In genomic region chr3R:27916355-27917019, dm6 we compare ENCODE assay signal across 3 fruit fly cellular contexts.
TF ChIP-seq lines count a peak whose summit lies in the region.

Gene CG5003, minus strand, starts transcription at chr3R:27916516.
Gene mRpS22, plus strand, starts transcription at chr3R:27916908.

TF ChIP-seq in whole organism, adult, 20 proteins besides CTCF, POLR2A, EP300 and RAD21 (continued from another document):
- TF ChIP-seq CG14711 (tag; optimal IDR thresholded peaks at IDR 0.05; lab: Kevin White, UChicago), result peak; percentile 44
- TF ChIP-seq Clk (GFP tag; optimal IDR thresholded peaks at IDR 0.05; lab: Kevin White, UChicago), result peak; percentile 51

TF ChIP-seq in whole organism, embryonic, 481 proteins besides CTCF, POLR2A, EP300 and RAD21 (continued from another document and continues in another):
- TF ChIP-seq Ada2b (GFP tag; IDR thresholded peaks at IDR 0.05; lab: Robert Waterston, UW) (peak; percentile 12; the same call in 1 of the 2 replicates), CG5245 (GFP tag; optimal IDR thresholded peaks at IDR 0.05; lab: Kevin White, UChicago) (peak; percentile 21), stc (GFP tag; IDR thresholded peaks at IDR 0.05; lab: Robert Waterston, UW) (no peak), schlank (tag; optimal IDR thresholded peaks at IDR 0.05; lab: Kevin White, UChicago) (no peak), ato (GFP tag; IDR thresholded peaks at IDR 0.05; lab: Robert Waterston, UW; ENCODE audit: partially characterized antibody) (no peak), gt (GFP tag; IDR thresholded peaks at IDR 0.05; lab: Robert Waterston, UW) (no peak), CG7928 (GFP tag; optimal IDR thresholded peaks at IDR 0.05; lab: Kevin White, UChicago) (no peak), sr (GFP tag; IDR thresholded peaks at IDR 0.05; lab: Robert Waterston, UW) (no peak), toy (GFP tag; IDR thresholded peaks at IDR 0.05; lab: Robert Waterston, UW) (no peak), twi (tag; optimal IDR thresholded peaks at IDR 0.05; lab: Kevin White, UChicago) (peak; percentile 39), CG11085 (GFP tag; IDR thresholded peaks at IDR 0.05; lab: Robert Waterston, UW) (no peak), slou (GFP tag; optimal IDR thresholded peaks at IDR 0.05; lab: Kevin White, UChicago) (peak; percentile 66), Vsx1 (GFP tag; optimal IDR thresholded peaks at IDR 0.05; lab: Kevin White, UChicago) (no peak), ro (GFP tag; IDR thresholded peaks at IDR 0.05; lab: Robert Waterston, UW) (0 out of 2 replicates have a peak, but pooled peaks have one; percentile 7), grn (GFP tag; optimal IDR thresholded peaks at IDR 0.05; lab: Kevin White, UChicago) (peak; percentile 51), CG7786 (GFP tag; optimal IDR thresholded peaks at IDR 0.05; lab: Kevin White, UChicago) (no peak), CG34224 (GFP tag; IDR thresholded peaks at IDR 0.05; lab: Robert Waterston, UW; ENCODE audit: partially characterized antibody) (peak; percentile 6; the same call in 1 of the 3 replicates), fru (optimal IDR thresholded peaks at IDR 0.05; lab: Kevin White, UChicago) (no peak), pzg (GFP tag; optimal IDR thresholded peaks at IDR 0.05; lab: Kevin White, UChicago) (peak; percentile 22), CG15696 (tag; optimal IDR thresholded peaks at IDR 0.05; lab: Kevin White, UChicago) (peak; percentile 58), jing (GFP tag; optimal IDR thresholded peaks at IDR 0.05; lab: Kevin White, UChicago) (no peak), CG10462 (GFP tag; optimal IDR thresholded peaks at IDR 0.05; lab: Kevin White, UChicago) (peak; percentile 41), esg (GFP tag; conservative IDR thresholded peaks at IDR 0.05; lab: Robert Waterston, UW) (peak; percentile 35; the same call in 1 of the 2 replicates), mam (GFP tag; optimal IDR thresholded peaks at IDR 0.05; lab: Kevin White, UChicago) (no peak), Adf1 (GFP tag; IDR thresholded peaks at IDR 0.05; lab: Robert Waterston, UW) (no peak), CG8388 (GFP tag; optimal IDR thresholded peaks at IDR 0.05; lab: Kevin White, UChicago) (peak; percentile 14), ATbp (GFP tag; optimal IDR thresholded peaks at IDR 0.05; lab: Kevin White, UChicago) (no peak), cato (GFP tag; optimal IDR thresholded peaks at IDR 0.05; lab: Kevin White, UChicago; ENCODE audit: borderline replicate concordance) (peak; percentile 19), Neu2 (GFP tag; optimal IDR thresholded peaks at IDR 0.05; lab: Kevin White, UChicago; ENCODE audit: borderline replicate concordance) (no peak), lbe (GFP tag; optimal IDR thresholded peaks at IDR 0.05; lab: Kevin White, UChicago) (peak; percentile 29), Camta (GFP tag; optimal IDR thresholded peaks at IDR 0.05; lab: Kevin White, UChicago) (no peak), CG12744 (GFP tag; optimal IDR thresholded peaks at IDR 0.05; lab: Kevin White, UChicago) (no peak), Dref (GFP tag; IDR thresholded peaks at IDR 0.05; lab: Robert Waterston, UW) (no peak), exex (tag; optimal IDR thresholded peaks at IDR 0.05; lab: Kevin White, UChicago) (peak; percentile 48), yki (optimal IDR thresholded peaks at IDR 0.05; lab: Kevin White, UChicago) (no peak), CG3995 (GFP tag; optimal IDR thresholded peaks at IDR 0.05; lab: Kevin White, UChicago) (peak; percentile 26), nom (GFP tag; optimal IDR thresholded peaks at IDR 0.05; lab: Kevin White, UChicago) (no peak), Gsc (GFP tag; IDR thresholded peaks at IDR 0.05; lab: Robert Waterston, UW) (no peak), wek (GFP tag; optimal IDR thresholded peaks at IDR 0.05; lab: Kevin White, UChicago) (peak; percentile 94), lmd (GFP tag; IDR thresholded peaks at IDR 0.05; lab: Robert Waterston, UW) (peak; percentile 24; the same call in 1 of the 2 replicates), sens (GFP tag; lab: Kevin White, UChicago) (peak; percentile 83), CG18599 (GFP tag; optimal IDR thresholded peaks at IDR 0.05; lab: Kevin White, UChicago) (peak; percentile 45), CG14710 (tag; optimal IDR thresholded peaks at IDR 0.05; lab: Kevin White, UChicago) (peak; percentile 77), ssp (GFP tag; IDR thresholded peaks at IDR 0.05; lab: Robert Waterston, UW) (peak; percentile 36; the same call in 1 of the 2 replicates), CG9932 (GFP tag; IDR thresholded peaks at IDR 0.05; lab: Robert Waterston, UW) (peak; percentile 78), D19A (tag; optimal IDR thresholded peaks at IDR 0.05; lab: Kevin White, UChicago) (no peak), dimm (GFP tag; IDR thresholded peaks at IDR 0.05; lab: Robert Waterston, UW) (no peak), CG11504 (tag; optimal IDR thresholded peaks at IDR 0.05; lab: Kevin White, UChicago) (peak; percentile 73), Meics (GFP tag; optimal IDR thresholded peaks at IDR 0.05; lab: Kevin White, UChicago) (peak; percentile 77), prd (optimal IDR thresholded peaks at IDR 0.05; lab: Kevin White, UChicago) (no peak), prd (GFP tag; IDR thresholded peaks at IDR 0.05; lab: Robert Waterston, UW) (peak; percentile 51; the same call in 1 of the 3 replicates), Antp (GFP tag; optimal IDR thresholded peaks at IDR 0.05; lab: Kevin White, UChicago) (no peak), grau (tag; optimal IDR thresholded peaks at IDR 0.05; lab: Kevin White, UChicago) (peak; percentile 68), Poxn (GFP tag; IDR thresholded peaks at IDR 0.05; lab: Robert Waterston, UW) (no peak), stwl (tag; optimal IDR thresholded peaks at IDR 0.05; lab: Kevin White, UChicago) (peak; percentile 34), kni (GFP tag; optimal IDR thresholded peaks at IDR 0.05; lab: Kevin White, UChicago) (no peak), CG43689 (GFP tag; IDR thresholded peaks at IDR 0.05; lab: Robert Waterston, UW) (no peak), Optix (GFP tag; IDR thresholded peaks at IDR 0.05; lab: Robert Waterston, UW) (no peak), Hmx (GFP tag; optimal IDR thresholded peaks at IDR 0.05; lab: Kevin White, UChicago) (no peak), Bgb (GFP tag; IDR thresholded peaks at IDR 0.05; lab: Robert Waterston, UW; ENCODE audit: partially characterized antibody) (0 out of 2 replicates have a peak, but pooled peaks have one; percentile 37), CG10321 (GFP tag; IDR thresholded peaks at IDR 0.05; lab: Robert Waterston, UW) (no peak), CG9609 (GFP tag; optimal IDR thresholded peaks at IDR 0.05; lab: Kevin White, UChicago) (no peak), CG4404 (GFP tag; IDR thresholded peaks at IDR 0.05; lab: Robert Waterston, UW) (no peak; the same call in 1 of the 2 replicates), tll (GFP tag; optimal IDR thresholded peaks at IDR 0.05; lab: Kevin White, UChicago) (no peak), CG2678 (tag; optimal IDR thresholded peaks at IDR 0.05; lab: Kevin White, UChicago) (peak; percentile 78)

TF ChIP-seq in whole organism, prepupa, 60 proteins besides CTCF, POLR2A, EP300 and RAD21 (continued from another document):
- peak; percentile 31; the same call in 1 of the 2 replicates for TF ChIP-seq Gug (GFP tag; IDR thresholded peaks at IDR 0.05; lab: Robert Waterston, UW)
- TF ChIP-seq CG32006 (GFP tag; optimal IDR thresholded peaks at IDR 0.05; lab: Kevin White, UChicago), result peak; percentile 66
- peak; percentile 51 for TF ChIP-seq fkh (GFP tag; optimal IDR thresholded peaks at IDR 0.05; lab: Kevin White, UChicago)
- peak; percentile 57 for TF ChIP-seq achi (GFP tag; optimal IDR thresholded peaks at IDR 0.05; lab: Kevin White, UChicago)
- no peak for TF ChIP-seq vri (GFP tag; optimal IDR thresholded peaks at IDR 0.05; lab: Kevin White, UChicago)
- peak; percentile 11 for TF ChIP-seq Lpt (GFP tag; optimal IDR thresholded peaks at IDR 0.05; lab: Kevin White, UChicago)
- TF ChIP-seq CG11762 (GFP tag; optimal IDR thresholded peaks at IDR 0.05; lab: Kevin White, UChicago; ENCODE audit: insufficient read depth), result peak; percentile 56
- no peak for TF ChIP-seq CG8632 (GFP tag; optimal IDR thresholded peaks at IDR 0.05; lab: Kevin White, UChicago)
- peak; percentile 54 for TF ChIP-seq Ets21C (GFP tag; optimal IDR thresholded peaks at IDR 0.05; lab: Kevin White, UChicago)
- peak; percentile 49 for TF ChIP-seq Sox14 (GFP tag; optimal IDR thresholded peaks at IDR 0.05; lab: Kevin White, UChicago)
- peak; percentile 49 for TF ChIP-seq cyc (GFP tag; optimal IDR thresholded peaks at IDR 0.05; lab: Kevin White, UChicago)
- no peak for TF ChIP-seq CG15336 (GFP tag; IDR thresholded peaks at IDR 0.05; lab: Robert Waterston, UW)
- TF ChIP-seq dsx (GFP tag; optimal IDR thresholded peaks at IDR 0.05; lab: Kevin White, UChicago; ENCODE audit: poor library complexity, severe bottlenecking), result no peak
- no peak for TF ChIP-seq Blimp-1 (GFP tag; optimal IDR thresholded peaks at IDR 0.05; lab: Kevin White, UChicago)
- peak; percentile 56 for TF ChIP-seq pdm3 (GFP tag; optimal IDR thresholded peaks at IDR 0.05; lab: Kevin White, UChicago)
- TF ChIP-seq CG6808 (GFP tag; optimal IDR thresholded peaks at IDR 0.05; lab: Kevin White, UChicago), result peak; percentile 44
- TF ChIP-seq Eip93F (GFP tag; optimal IDR thresholded peaks at IDR 0.05; lab: Kevin White, UChicago), result peak; percentile 6
- peak; percentile 59 for TF ChIP-seq topi (GFP tag; optimal IDR thresholded peaks at IDR 0.05; lab: Kevin White, UChicago)
- TF ChIP-seq CG7368 (GFP tag; optimal IDR thresholded peaks at IDR 0.05; lab: Kevin White, UChicago), result peak; percentile 33
- peak in 1 of 2 experiments; percentile 59 for TF ChIP-seq salr (GFP tag; optimal IDR thresholded peaks at IDR 0.05; lab: Kevin White, UChicago)
- peak; percentile 46 for TF ChIP-seq Sox102F (GFP tag; optimal IDR thresholded peaks at IDR 0.05; lab: Kevin White, UChicago)
- peak; percentile 54 for TF ChIP-seq Hr39 (GFP tag; optimal IDR thresholded peaks at IDR 0.05; lab: Kevin White, UChicago)
- TF ChIP-seq CG1621 (tag; optimal IDR thresholded peaks at IDR 0.05; lab: Kevin White, UChicago), result no peak
- peak; percentile 12 for TF ChIP-seq Ets96B (tag; optimal IDR thresholded peaks at IDR 0.05; lab: Kevin White, UChicago)
- peak; percentile 60 for TF ChIP-seq Met (GFP tag; optimal IDR thresholded peaks at IDR 0.05; lab: Kevin White, UChicago)
- TF ChIP-seq CG16779 (tag; optimal IDR thresholded peaks at IDR 0.05; lab: Kevin White, UChicago), result no peak
- no peak for TF ChIP-seq spab (GFP tag; optimal IDR thresholded peaks at IDR 0.05; lab: Kevin White, UChicago)
- peak; percentile 65 for TF ChIP-seq CG31627 (GFP tag; optimal IDR thresholded peaks at IDR 0.05; lab: Kevin White, UChicago)
- TF ChIP-seq CG3919 (GFP tag; optimal IDR thresholded peaks at IDR 0.05; lab: Kevin White, UChicago), result peak; percentile 66
- TF ChIP-seq CG6854 (GFP tag; optimal IDR thresholded peaks at IDR 0.05; lab: Kevin White, UChicago), result no peak
- 0 out of 3 replicates have a peak, but pooled peaks have one; percentile 50 for TF ChIP-seq eg (GFP tag; IDR thresholded peaks at IDR 0.05; lab: Robert Waterston, UW)
- peak in 1 of 2 experiments; percentile 52 for TF ChIP-seq ss (GFP tag; optimal IDR thresholded peaks at IDR 0.05; lab: Kevin White, UChicago)
- TF ChIP-seq CG6792 (GFP tag; optimal IDR thresholded peaks at IDR 0.05; lab: Kevin White, UChicago), result peak; percentile 29
- TF ChIP-seq Sox15 (GFP tag; optimal IDR thresholded peaks at IDR 0.05; lab: Kevin White, UChicago), result peak; percentile 45
- TF ChIP-seq lz (GFP tag; optimal IDR thresholded peaks at IDR 0.05; lab: Kevin White, UChicago), result peak; percentile 59
- TF ChIP-seq Hr4 (GFP tag; optimal IDR thresholded peaks at IDR 0.05; lab: Kevin White, UChicago), result peak; percentile 67
- no peak for TF ChIP-seq CG4318 (GFP tag; optimal IDR thresholded peaks at IDR 0.05; lab: Kevin White, UChicago)
- TF ChIP-seq CG9139 (GFP tag; optimal IDR thresholded peaks at IDR 0.05; lab: Kevin White, UChicago), result no peak
- TF ChIP-seq Hr38 (GFP tag; optimal IDR thresholded peaks at IDR 0.05; lab: Kevin White, UChicago), result no peak
- TF ChIP-seq CG8119 (GFP tag; IDR thresholded peaks at IDR 0.05; lab: Robert Waterston, UW), result no peak
TF ChIP-seq in whole organism, prepupa: peak in this region for 42.
